Fruit fly (Drosophila melanogaster): ENCODE results near the gene aurA.

DNA sequence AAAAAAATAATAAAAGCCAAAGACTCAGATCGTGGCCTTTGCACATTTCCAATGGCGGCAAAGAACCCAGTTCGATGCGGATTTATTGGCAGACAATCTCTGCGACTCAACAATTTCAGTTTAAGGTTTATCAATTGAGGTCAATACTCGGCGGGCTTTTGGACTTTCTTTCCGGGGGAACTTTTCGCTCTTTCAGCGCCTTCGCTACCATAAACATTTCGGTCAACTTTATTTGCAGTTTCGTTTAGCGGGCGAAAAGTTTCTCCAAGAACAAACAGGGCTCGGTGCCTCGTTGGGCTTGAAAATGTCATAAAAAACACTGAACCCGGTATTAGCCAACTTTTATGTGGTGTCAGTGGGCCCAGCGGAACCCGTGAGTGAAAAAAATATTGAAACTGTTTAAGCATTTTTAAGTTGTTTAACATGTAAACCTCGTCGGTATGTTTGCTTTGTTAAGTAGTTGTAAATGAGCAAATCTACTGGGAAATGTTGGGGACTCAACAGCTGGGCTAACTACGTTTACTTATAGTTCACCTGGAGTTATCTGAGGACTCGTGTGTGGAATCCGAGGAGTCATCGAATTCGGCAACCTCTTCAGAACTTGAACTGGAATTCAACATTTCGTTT, 28.7 kb downstream of the aurA start:
- TF ChIP-seq CG8478 (optimal IDR thresholded peaks at IDR 0.05), result no peak
- no peak for TF ChIP-seq psq (optimal IDR thresholded peaks at IDR 0.05)
- no peak for TF ChIP-seq EcR (GFP tag; optimal IDR thresholded peaks at IDR 0.05)
- TF ChIP-seq usp (GFP tag; optimal IDR thresholded peaks at IDR 0.05), result no peak
- TF ChIP-seq pan (optimal IDR thresholded peaks at IDR 0.05), result no peak
